Worm (Caenorhabditis elegans): ENCODE results near the gene F28A10.8.

- TF ChIP-seq mxl-2 (GFP tag; conservative IDR thresholded peaks at IDR 0.05) (no peak), ces-1 (GFP tag; optimal IDR thresholded peaks at IDR 0.05) (no peak), spr-3 (GFP tag; optimal IDR thresholded peaks at IDR 0.05) (no peak), nhr-6 (tag; optimal IDR thresholded peaks at IDR 0.05) (no peak), lin-15B (tag; optimal IDR thresholded peaks at IDR 0.05) (no peak), ceh-44 (GFP tag; IDR thresholded peaks at IDR 0.05) (no peak), nhr-76 (tag; optimal IDR thresholded peaks at IDR 0.05) (no peak), snpc-4 (tag; optimal IDR thresholded peaks at IDR 0.05) (no peak), nhr-102 (tag; optimal IDR thresholded peaks at IDR 0.05) (no peak), zag-1 (tag; optimal IDR thresholded peaks at IDR 0.05) (no peak), lin-39 (tag; optimal IDR thresholded peaks at IDR 0.05) (no peak), ztf-11 (tag; optimal IDR thresholded peaks at IDR 0.05) (no peak)
Measured at ce11 chrII:825521-825920, 12.8 kb downstream of the F28A10.8 start, which contains the start of gene F28A10.1.

Data from whole organism, L4 larva.